Fruit fly (Drosophila melanogaster) S2 (cell line): ENCODE measurements around the gene CG2574.

ENCODE experiments used
- CG8478 ChIP-seq: fragments of >200 bp; optimal IDR thresholded peaks from 2 replicates; lab custom pipeline; 2018
- CTCF ChIP-seq, 2 experiments: fragments of >200 bp; optimal IDR thresholded peaks; 2 replicates each; lab custom pipeline; 2018

DNA sequence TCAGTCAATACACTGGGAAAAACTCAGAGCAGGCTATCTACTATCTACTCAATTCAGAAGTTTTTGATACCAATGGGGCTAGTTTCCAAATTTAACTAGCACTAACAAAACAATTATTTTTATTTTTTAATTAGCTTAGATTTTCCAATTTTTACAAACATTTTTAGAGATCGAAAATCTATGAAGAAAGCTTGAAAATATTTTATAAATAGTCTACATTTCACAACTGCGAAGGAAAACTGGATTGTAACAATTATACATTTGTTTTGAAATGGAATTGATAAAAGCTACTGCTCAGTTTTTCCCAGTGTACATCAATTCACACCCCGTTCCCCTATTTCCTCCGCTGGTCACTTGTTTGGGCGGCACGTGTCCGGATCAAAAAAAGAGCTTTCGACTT, 39.2 kb downstream of the CG2574 start:
- TF ChIP-seq CG8478 (lab: Kevin White, UChicago) (no peak), CTCF (optimal IDR thresholded peaks at IDR 0.05; lab: Kevin White, UChicago) (no peak)
